Fruit fly (Drosophila melanogaster) whole organism, embryonic: ENCODE data around the gene Eip93F.

Source experiments
- ATbp ChIP-seq: fragments of 200-800 bp; sonication (Bioruptor generic); optimal IDR thresholded peaks from 2 replicates; lab custom pipeline; 2017; ENCODE audit warnings: missing biosample characterization, mild to moderate bottlenecking, missing genetic modification characterization, missing genetic modification reagents
- CG10209 ChIP-seq: fragments of 200-800 bp; sonication (Bioruptor generic); optimal IDR thresholded peaks from 3 replicates; lab custom pipeline; 2017; ENCODE audit warnings: missing biosample characterization, mild to moderate bottlenecking, missing genetic modification characterization, missing genetic modification reagents
- CG15601 ChIP-seq: fragments of 200-800 bp; sonication (Bioruptor generic); optimal IDR thresholded peaks from 3 replicates; lab custom pipeline; 2019; ENCODE audit warnings: missing biosample characterization, mild to moderate bottlenecking, missing genetic modification characterization, moderate library complexity
- CG17802 ChIP-seq: fragments of 200-800 bp; sonication (Bioruptor generic); optimal IDR thresholded peaks from 2 replicates; lab custom pipeline; 2018; ENCODE audit warnings: missing biosample characterization, mild to moderate bottlenecking, missing genetic modification characterization, moderate library complexity
- CG3407 ChIP-seq: fragments of 200-800 bp; sonication (Bioruptor generic); optimal IDR thresholded peaks from 2 replicates; lab custom pipeline; 2018; ENCODE audit warnings: missing biosample characterization, mild to moderate bottlenecking, missing genetic modification characterization
- CG5953 ChIP-seq: fragments of 200-800 bp; sonication (Bioruptor generic); IDR thresholded peaks from 2 replicates; pipeline ENCODE4 v1.3.6; 2022; ENCODE audit warnings: missing biosample characterization, missing genetic modification characterization
- HmgZ ChIP-seq: fragments of 200-800 bp; sonication (Bioruptor generic); optimal IDR thresholded peaks from 2 replicates; lab custom pipeline; 2018; ENCODE audit warnings: missing biosample characterization, mild to moderate bottlenecking, missing genetic modification characterization
- Hr39 ChIP-seq: fragments of >200 bp; optimal IDR thresholded peaks from 2 replicates; lab custom pipeline; 2017
- Xbp1 ChIP-seq: fragments of 200-800 bp; sonication (Bioruptor generic); optimal IDR thresholded peaks from 3 replicates; lab custom pipeline; 2016; ENCODE audit warnings: missing biosample characterization, mild to moderate bottlenecking, missing genetic modification characterization
- caup ChIP-seq: fragments of 200-800 bp; sonication (Bioruptor generic); optimal IDR thresholded peaks from 3 replicates; lab custom pipeline; 2017; ENCODE audit warnings: missing biosample characterization, mild to moderate bottlenecking, missing genetic modification characterization, moderate library complexity; ENCODE audit not compliant: severe bottlenecking
- lbe ChIP-seq: fragments of 200-800 bp; sonication (Bioruptor generic); optimal IDR thresholded peaks from 2 replicates; lab custom pipeline; 2016; ENCODE audit warnings: missing biosample characterization, mild to moderate bottlenecking, missing genetic modification characterization
- sima ChIP-seq: fragments of 200-800 bp; sonication (Bioruptor generic); optimal IDR thresholded peaks from 2 replicates; lab custom pipeline; 2016; ENCODE audit warnings: missing biosample characterization, missing genetic modification characterization

dm6 chr3R:22026922-22027742 is 78.2 kb downstream of the Eip93F start, which contains the start of the genes Cchl and ND-42:
- no peak for TF ChIP-seq ATbp
- TF ChIP-seq Xbp1 (GFP tag; lab: Kevin White, UChicago): peak; percentile 85
- no peak for TF ChIP-seq CG5953
- TF ChIP-seq lbe (GFP tag; lab: Kevin White, UChicago): peak; percentile 59
- peak; percentile 14 for TF ChIP-seq CG17802 (tag; lab: Kevin White, UChicago)
- peak; percentile 81 for TF ChIP-seq CG10209 (GFP tag; lab: Kevin White, UChicago)
- peak; percentile 80 for TF ChIP-seq HmgZ (tag; lab: Kevin White, UChicago)
- TF ChIP-seq CG15601 (tag; lab: Kevin White, UChicago): peak; percentile 61
- TF ChIP-seq sima (GFP tag; lab: Kevin White, UChicago): no peak
- no peak for TF ChIP-seq Hr39 (lab: Kevin White, UChicago)
- peak; percentile 57 for TF ChIP-seq CG3407 (GFP tag; lab: Kevin White, UChicago)
- peak; percentile 75 for TF ChIP-seq caup (GFP tag; lab: Kevin White, UChicago)
